Fruit fly (Drosophila melanogaster) whole organism, prepupa: Measurements from ENCODE around the gene Sap130.

Experiments
- Blimp-1 ChIP-seq: fragments of 200-800 bp; sonication (Bioruptor generic); optimal IDR thresholded peaks from 3 replicates; lab custom pipeline; 2017; ENCODE audit warnings: missing biosample characterization, missing genetic modification characterization, mild to moderate bottlenecking, moderate library complexity, missing genetic modification reagents
- CG10631 ChIP-seq: fragments of 200-800 bp; sonication (Bioruptor generic); optimal IDR thresholded peaks from 2 replicates; lab custom pipeline; 2016; ENCODE audit warnings: missing biosample characterization, missing genetic modification characterization
- CG10669 ChIP-seq: fragments of 200-800 bp; sonication (Bioruptor generic); optimal IDR thresholded peaks from 3 replicates; lab custom pipeline; 2018; ENCODE audit warnings: missing biosample characterization, mild to moderate bottlenecking, missing genetic modification characterization, moderate library complexity
- CG11294 ChIP-seq: fragments of 200-800 bp; sonication (Bioruptor generic); IDR thresholded peaks from 2 replicates; pipeline ENCODE4 v1.3.6; 2022; ENCODE audit warnings: missing biosample characterization, missing genetic modification characterization
- CG11902 ChIP-seq: fragments of 200-800 bp; sonication (Bioruptor generic); optimal IDR thresholded peaks from 3 replicates; lab custom pipeline; 2016; ENCODE audit warnings: missing biosample characterization, missing genetic modification characterization
- CG15336 ChIP-seq: fragments of 200-800 bp; sonication (Bioruptor generic); IDR thresholded peaks from 2 replicates; pipeline ENCODE4 v1.3.6; 2022; ENCODE audit warnings: missing biosample characterization, missing genetic modification characterization
- CG1621 ChIP-seq: fragments of 200-800 bp; sonication (Bioruptor generic); optimal IDR thresholded peaks from 3 replicates; lab custom pipeline; 2018; ENCODE audit warnings: missing biosample characterization, mild to moderate bottlenecking, missing genetic modification characterization
- CG16779 ChIP-seq: fragments of 200-800 bp; sonication (Bioruptor generic); optimal IDR thresholded peaks from 3 replicates; lab custom pipeline; 2017; ENCODE audit warnings: missing biosample characterization, mild to moderate bottlenecking, missing genetic modification characterization
- CG3032 ChIP-seq: fragments of 200-800 bp; optimal IDR thresholded peaks from 2 replicates; lab custom pipeline; 2019; ENCODE audit warnings: missing biosample characterization, mild to moderate bottlenecking, missing genetic modification characterization, moderate library complexity
- CG31627 ChIP-seq: fragments of 200-800 bp; sonication (Bioruptor generic); optimal IDR thresholded peaks from 3 replicates; lab custom pipeline; 2016; ENCODE audit warnings: missing biosample characterization, missing genetic modification characterization
- CG32006 ChIP-seq: fragments of 200-800 bp; sonication (Bioruptor generic); optimal IDR thresholded peaks from 3 replicates; lab custom pipeline; 2017; ENCODE audit warnings: missing biosample characterization, mild to moderate bottlenecking, missing genetic modification characterization
- CG34406 ChIP-seq: fragments of 200-800 bp; sonication (Bioruptor generic); optimal IDR thresholded peaks from 3 replicates; lab custom pipeline; 2016; ENCODE audit warnings: missing biosample characterization, missing genetic modification characterization
- CG3919 ChIP-seq: fragments of 200-800 bp; sonication (Bioruptor generic); optimal IDR thresholded peaks from 3 replicates; lab custom pipeline; 2016; ENCODE audit warnings: missing biosample characterization, missing genetic modification characterization
- CG4318 ChIP-seq: fragments of 200-800 bp; sonication (Bioruptor generic); optimal IDR thresholded peaks from 3 replicates; lab custom pipeline; 2017; ENCODE audit warnings: missing biosample characterization, mild to moderate bottlenecking, missing genetic modification characterization
- CG6163 ChIP-seq: fragments of 200-800 bp; sonication (Bioruptor generic); IDR thresholded peaks from 3 replicates; pipeline ENCODE4 v1.3.6; 2022; ENCODE audit warnings: missing biosample characterization, missing genetic modification characterization
- CG6276 ChIP-seq: fragments of 200-800 bp; sonication (Bioruptor generic); optimal IDR thresholded peaks from 2 replicates; lab custom pipeline; 2017; ENCODE audit warnings: missing biosample characterization, mild to moderate bottlenecking, missing genetic modification characterization
- CG6792 ChIP-seq: fragments of 200-800 bp; sonication (Bioruptor generic); optimal IDR thresholded peaks from 3 replicates; lab custom pipeline; 2016; ENCODE audit warnings: missing biosample characterization, missing genetic modification characterization
- CG6808 ChIP-seq: fragments of 200-800 bp; sonication (Bioruptor generic); optimal IDR thresholded peaks from 3 replicates; lab custom pipeline; 2017; ENCODE audit warnings: missing biosample characterization, missing genetic modification characterization, mild to moderate bottlenecking, moderate library complexity, missing genetic modification reagents
- CG6854 ChIP-seq: fragments of 200-800 bp; sonication (Bioruptor generic); optimal IDR thresholded peaks from 2 replicates; lab custom pipeline; 2017; ENCODE audit warnings: missing biosample characterization, mild to moderate bottlenecking, missing genetic modification characterization
- CG7368 ChIP-seq: fragments of 200-800 bp; sonication (Bioruptor generic); optimal IDR thresholded peaks from 3 replicates; lab custom pipeline; 2016; ENCODE audit warnings: missing biosample characterization, missing genetic modification characterization
- CG8319 ChIP-seq: fragments of 200-800 bp; sonication (Bioruptor generic); optimal IDR thresholded peaks from 3 replicates; lab custom pipeline; 2016; ENCODE audit warnings: missing biosample characterization, missing genetic modification characterization
- CG8632 ChIP-seq: fragments of 200-800 bp; sonication (Bioruptor generic); optimal IDR thresholded peaks from 3 replicates; lab custom pipeline; 2016; ENCODE audit warnings: missing biosample characterization, missing genetic modification characterization
- Eip75B ChIP-seq: fragments of 200-800 bp; sonication (Bioruptor generic); optimal IDR thresholded peaks from 3 replicates; lab custom pipeline; 2016; ENCODE audit warnings: missing biosample characterization, missing genetic modification characterization
- Eip78C ChIP-seq: fragments of 200-800 bp; sonication (Bioruptor generic); peaks from one replicate; lab custom pipeline; 2016; ENCODE audit warnings: missing biosample characterization, missing genetic modification characterization
- Eip93F ChIP-seq: fragments of 200-800 bp; sonication (Bioruptor generic); optimal IDR thresholded peaks from 2 replicates; lab custom pipeline; 2016; ENCODE audit warnings: missing biosample characterization, mild to moderate bottlenecking, missing genetic modification characterization
- Ets96B ChIP-seq: fragments of 200-800 bp; optimal IDR thresholded peaks from 2 replicates; lab custom pipeline; 2019; ENCODE audit warnings: missing biosample characterization, mild to moderate bottlenecking, missing genetic modification characterization, moderate library complexity
- Gug ChIP-seq: fragments of 200-800 bp; sonication (Bioruptor generic); IDR thresholded peaks from 2 replicates; pipeline ENCODE4 v1.3.6; 2022; ENCODE audit warnings: missing biosample characterization, missing genetic modification characterization
- Hr39 ChIP-seq: fragments of 200-800 bp; sonication (Bioruptor generic); optimal IDR thresholded peaks from 2 replicates; lab custom pipeline; 2016; ENCODE audit warnings: missing biosample characterization, missing genetic modification characterization
- Hr4 ChIP-seq: fragments of 200-800 bp; sonication (Bioruptor generic); optimal IDR thresholded peaks from 3 replicates; lab custom pipeline; 2016; ENCODE audit warnings: missing biosample characterization, missing genetic modification characterization
- Lpt ChIP-seq: fragments of 200-800 bp; sonication (Bioruptor generic); optimal IDR thresholded peaks from 3 replicates; lab custom pipeline; 2016; ENCODE audit warnings: missing biosample characterization, missing genetic modification characterization
- Met ChIP-seq: fragments of 200-800 bp; sonication (Bioruptor generic); optimal IDR thresholded peaks from 3 replicates; lab custom pipeline; 2016; ENCODE audit warnings: missing biosample characterization, missing genetic modification characterization
- OdsH ChIP-seq: fragments of 200-800 bp; sonication (Bioruptor generic); optimal IDR thresholded peaks from 3 replicates; lab custom pipeline; 2016; ENCODE audit warnings: missing biosample characterization, missing genetic modification characterization
- Smox ChIP-seq: fragments of 200-800 bp; sonication (Bioruptor generic); optimal IDR thresholded peaks from 3 replicates; lab custom pipeline; 2016; ENCODE audit warnings: missing biosample characterization, missing genetic modification characterization
- Sox102F ChIP-seq: fragments of 200-800 bp; sonication (Bioruptor generic); optimal IDR thresholded peaks from 2 replicates; lab custom pipeline; 2016; ENCODE audit warnings: missing biosample characterization, mild to moderate bottlenecking, missing genetic modification characterization
- Sox14 ChIP-seq: fragments of 200-800 bp; sonication (Bioruptor generic); optimal IDR thresholded peaks from 3 replicates; lab custom pipeline; 2016; ENCODE audit warnings: missing biosample characterization, missing genetic modification characterization
- achi ChIP-seq: fragments of 200-800 bp; sonication (Bioruptor generic); optimal IDR thresholded peaks from 3 replicates; lab custom pipeline; 2016; ENCODE audit warnings: missing biosample characterization, missing genetic modification characterization
- acj6 ChIP-seq: fragments of 200-800 bp; sonication (Bioruptor generic); optimal IDR thresholded peaks from 3 replicates; lab custom pipeline; 2016; ENCODE audit warnings: missing biosample characterization, missing genetic modification characterization
- cyc ChIP-seq: fragments of 200-800 bp; sonication (Bioruptor generic); optimal IDR thresholded peaks from 3 replicates; lab custom pipeline; 2016; ENCODE audit warnings: missing biosample characterization, missing genetic modification characterization
- dac ChIP-seq: fragments of 200-800 bp; sonication (Bioruptor generic); optimal IDR thresholded peaks from 2 replicates; lab custom pipeline; 2017; ENCODE audit warnings: missing biosample characterization, mild to moderate bottlenecking, missing genetic modification characterization
- dsx ChIP-seq: fragments of 200-800 bp; optimal IDR thresholded peaks from 3 replicates; lab custom pipeline; 2019; ENCODE audit warnings: missing biosample characterization, mild to moderate bottlenecking, missing genetic modification characterization, moderate library complexity; ENCODE audit not compliant: poor library complexity, severe bottlenecking
- eg ChIP-seq: fragments of 200-800 bp; sonication (Bioruptor generic); IDR thresholded peaks from 3 replicates; pipeline ENCODE4 v1.3.6; 2022; ENCODE audit warnings: missing biosample characterization, missing genetic modification characterization
- esn ChIP-seq: fragments of 200-800 bp; sonication (Bioruptor generic); optimal IDR thresholded peaks from 2 replicates; lab custom pipeline; 2016; ENCODE audit warnings: missing biosample characterization, mild to moderate bottlenecking, missing genetic modification characterization, moderate library complexity
- fd85E ChIP-seq: fragments of 200-800 bp; sonication (Bioruptor generic); optimal IDR thresholded peaks from 3 replicates; lab custom pipeline; 2016; ENCODE audit warnings: missing biosample characterization, missing genetic modification characterization
- lz ChIP-seq: fragments of 200-800 bp; sonication (Bioruptor generic); optimal IDR thresholded peaks from 3 replicates; lab custom pipeline; 2016; ENCODE audit warnings: missing biosample characterization, missing genetic modification characterization
- net ChIP-seq: fragments of 200-800 bp; sonication (Bioruptor generic); optimal IDR thresholded peaks from 3 replicates; lab custom pipeline; 2016; ENCODE audit warnings: missing biosample characterization, missing genetic modification characterization
- pdm3 ChIP-seq: fragments of 200-800 bp; sonication (Bioruptor generic); optimal IDR thresholded peaks from 3 replicates; lab custom pipeline; 2016; ENCODE audit warnings: missing biosample characterization, missing genetic modification characterization
- salr ChIP-seq, 2 experiments: fragments of 200-800 bp; sonication (Bioruptor generic); optimal IDR thresholded peaks; 3 replicates each; lab custom pipeline; 2016 to 2018; ENCODE audit warnings: missing biosample characterization in 2 of 2, missing genetic modification characterization in 2 of 2, mild to moderate bottlenecking in 1 of 2
- spab ChIP-seq: fragments of 200-800 bp; sonication (Bioruptor generic); optimal IDR thresholded peaks from 2 replicates; lab custom pipeline; 2017; ENCODE audit warnings: missing biosample characterization, mild to moderate bottlenecking, missing genetic modification characterization, missing genetic modification reagents
- ss ChIP-seq, 2 experiments: fragments of 200-800 bp; sonication (Bioruptor generic); optimal IDR thresholded peaks; 2 replicates in 1 of 2; 3 replicates in 1 of 2; lab custom pipeline; 2017 to 2018; ENCODE audit warnings: mild to moderate bottlenecking in 2 of 2, missing biosample characterization in 2 of 2, missing genetic modification characterization in 2 of 2, moderate library complexity in 1 of 2
- svp ChIP-seq: fragments of 200-800 bp; sonication (Bioruptor generic); peaks from one replicate; lab custom pipeline; 2016; ENCODE audit warnings: missing biosample characterization, missing genetic modification characterization
- vri ChIP-seq: fragments of 200-800 bp; sonication (Bioruptor generic); optimal IDR thresholded peaks from 3 replicates; lab custom pipeline; 2016; ENCODE audit warnings: missing biosample characterization, mild to moderate bottlenecking, missing genetic modification characterization

Sap130 gene

DNA sequence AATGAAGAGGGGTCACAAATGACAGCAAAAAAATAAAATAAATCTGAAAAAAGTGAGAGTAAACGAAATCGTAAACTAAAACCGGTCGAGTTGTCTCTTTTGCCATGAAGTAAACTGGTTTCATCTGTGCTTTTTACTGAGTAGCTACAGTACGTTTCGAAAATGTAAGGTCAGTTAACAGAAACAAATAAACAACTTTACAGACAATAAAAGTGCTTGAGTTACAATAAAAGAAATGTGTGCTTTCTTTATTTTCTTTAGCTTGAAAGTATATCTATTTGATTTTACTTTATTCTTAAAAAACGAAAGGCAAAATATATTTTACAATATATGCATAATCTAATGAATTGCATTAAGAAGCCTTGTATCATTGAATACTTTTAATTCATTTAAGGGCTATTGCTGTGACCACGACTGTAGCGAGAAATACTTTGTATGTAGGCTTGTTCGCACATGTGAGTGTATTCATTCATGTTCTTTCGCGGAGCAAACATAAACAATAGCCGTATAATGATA lies 12.7 kb upstream of the Sap130 start:
- TF ChIP-seq Eip93F (no peak), acj6 (GFP tag; lab: Kevin White, UChicago) (peak; percentile 86), spab (peak; percentile 86), Hr39 (GFP tag; lab: Kevin White, UChicago) (peak; percentile 69), CG11902 (peak; percentile 65), pdm3 (GFP tag; lab: Kevin White, UChicago) (peak; percentile 88), cyc (GFP tag; lab: Kevin White, UChicago) (peak; percentile 77), Hr4 (GFP tag; lab: Kevin White, UChicago) (peak; percentile 79), ss (GFP tag; optimal IDR thresholded peaks at IDR 0.05; lab: Kevin White, UChicago) (peak; percentile 91 to 93), achi (GFP tag; lab: Kevin White, UChicago) (peak; percentile 86), eg (GFP tag; lab: Robert Waterston, UW) (peak; percentile 80; the same call in 2 of the 3 replicates), salr (GFP tag; optimal IDR thresholded peaks at IDR 0.05; lab: Kevin White, UChicago) (peak; percentile 38 to 87), CG32006 (peak; percentile 87), CG15336 (GFP tag; lab: Robert Waterston, UW) (peak; percentile 89), CG3032 (tag; lab: Kevin White, UChicago) (peak; percentile 91), dac (peak; percentile 31), CG7368 (GFP tag; lab: Kevin White, UChicago) (peak; percentile 70), Lpt (GFP tag; lab: Kevin White, UChicago) (peak; percentile 77), CG16779 (tag; lab: Kevin White, UChicago) (peak; percentile 83), CG8632 (GFP tag; lab: Kevin White, UChicago) (peak; percentile 85), CG6792 (GFP tag; lab: Kevin White, UChicago) (peak; percentile 85), Smox (GFP tag; lab: Kevin White, UChicago) (peak; percentile 87), Eip78C (GFP tag; lab: Kevin White, UChicago) (peak; percentile 99), net (peak; percentile 89), CG34406 (GFP tag; lab: Kevin White, UChicago) (peak; percentile 87), esn (peak; percentile 91), Blimp-1 (GFP tag; lab: Kevin White, UChicago) (peak; percentile 97), CG31627 (GFP tag; lab: Kevin White, UChicago) (peak; percentile 74), lz (peak; percentile 88), CG6808 (GFP tag; lab: Kevin White, UChicago) (peak; percentile 91), CG8319 (GFP tag; lab: Kevin White, UChicago) (peak; percentile 57), CG4318 (GFP tag; lab: Kevin White, UChicago) (peak; percentile 55), Eip75B (peak; percentile 90), OdsH (GFP tag; lab: Kevin White, UChicago) (peak; percentile 84), svp (GFP tag; lab: Kevin White, UChicago) (peak; percentile 93), vri (GFP tag; lab: Kevin White, UChicago) (peak; percentile 68), Sox102F (GFP tag; lab: Kevin White, UChicago) (peak; percentile 86), CG10669 (peak; percentile 85), CG6854 (GFP tag; lab: Kevin White, UChicago) (peak; percentile 69), CG3919 (GFP tag; lab: Kevin White, UChicago) (peak; percentile 81), CG10631 (GFP tag; lab: Kevin White, UChicago) (peak; percentile 77), CG1621 (tag; lab: Kevin White, UChicago) (peak; percentile 75), CG11294 (GFP tag; lab: Robert Waterston, UW) (peak; percentile 15; the same call in 1 of the 2 replicates), Ets96B (tag; lab: Kevin White, UChicago) (peak; percentile 92), dsx (GFP tag; lab: Kevin White, UChicago) (peak; percentile 99), CG6276 (GFP tag; lab: Kevin White, UChicago) (peak; percentile 86), Gug (GFP tag; lab: Robert Waterston, UW) (peak; percentile 65), CG6163 (GFP tag; lab: Robert Waterston, UW) (peak; percentile 69), Sox14 (GFP tag; lab: Kevin White, UChicago) (peak; percentile 88), Met (GFP tag; lab: Kevin White, UChicago) (peak; percentile 91), fd85E (GFP tag; lab: Kevin White, UChicago) (peak; percentile 57)
